Worm (Caenorhabditis elegans): Measurements from ENCODE around the gene ndua-5.

- TF ChIP-seq K12H6.12 (tag; optimal IDR thresholded peaks at IDR 0.05) (no peak), ceh-40 (GFP tag; IDR thresholded peaks at IDR 0.05) (no peak), ztf-22 (GFP tag; optimal IDR thresholded peaks at IDR 0.05) (no peak), egrh-3 (GFP tag; IDR thresholded peaks at IDR 0.05) (no peak), nhr-27 (tag; optimal IDR thresholded peaks at IDR 0.05) (no peak), lin-35 (GFP tag; optimal IDR thresholded peaks at IDR 0.05) (no peak), snpc-4 (GFP tag; optimal IDR thresholded peaks at IDR 0.05) (no peak), snpc-4 (tag; optimal IDR thresholded peaks at IDR 0.05) (no peak), ama-1 (optimal IDR thresholded peaks at IDR 0.05) (no peak), ama-1 (GFP tag; optimal IDR thresholded peaks at IDR 0.05) (no peak), unc-130 (GFP tag; optimal IDR thresholded peaks at IDR 0.05) (no peak), rpc-1 (optimal IDR thresholded peaks at IDR 0.05) (no peak), rpc-1 (tag; optimal IDR thresholded peaks at IDR 0.05) (no peak), nfya-2 (GFP tag; IDR thresholded peaks at IDR 0.05) (no peak), sptf-2 (GFP tag; optimal IDR thresholded peaks at IDR 0.05) (no peak)
These were observed 4.1 kb downstream of the ndua-5 start for ce11 chrIV:9520629-9521028.

All from whole organism, young adult.